Worm (Caenorhabditis elegans): ENCODE results near the gene ced-4.

- TF ChIP-seq nhr-25 (tag; optimal IDR thresholded peaks at IDR 0.05) = no peak
- no peak for TF ChIP-seq skn-1 (tag; optimal IDR thresholded peaks at IDR 0.05)
- TF ChIP-seq lin-39 (tag; optimal IDR thresholded peaks at IDR 0.05) = no peak
- no peak for TF ChIP-seq ztf-11 (tag; optimal IDR thresholded peaks at IDR 0.05)
- no peak for TF ChIP-seq snpc-4 (tag; optimal IDR thresholded peaks at IDR 0.05)
- TF ChIP-seq ztf-4 (tag; optimal IDR thresholded peaks at IDR 0.05) = no peak
- no peak for TF ChIP-seq sea-2 (GFP tag; optimal IDR thresholded peaks at IDR 0.05)
- no peak for TF ChIP-seq jun-1 (tag; optimal IDR thresholded peaks at IDR 0.05)
These were observed 42.5 kb upstream of the ced-4 start, which contains the start of gene pal-1 for ce11 chrIII:4809526-4810153.

Data from whole organism, L3 larva.